Worm (Caenorhabditis elegans) whole organism, L4 larva: ENCODE data around the gene C08G5.6.

ENCODE experiments used
- F37D6.2 ChIP-seq: sonication (generic microtip); optimal IDR thresholded peaks from 2 replicates; lab custom pipeline; 2016; ENCODE audit warnings: mild to moderate bottlenecking, missing genetic modification characterization, missing compliant biosample characterization
- T26A8.4 ChIP-seq: fragments of 200-800 bp; sonication (Bioruptor generic); IDR thresholded peaks from 2 replicates; pipeline ENCODE4 v1.3.6; 2022; ENCODE audit warnings: missing genetic modification characterization, missing compliant biosample characterization
- ZK546.5 ChIP-seq, 2 experiments: sonication (generic microtip); optimal IDR thresholded peaks; 2 replicates each; lab custom pipeline; 2017; ENCODE audit warnings: missing biosample characterization in 2 of 2, missing genetic modification characterization in 2 of 2
- ceh-20 ChIP-seq: fragments of 200-800 bp; sonication (Bioruptor generic); IDR thresholded peaks from 2 replicates; pipeline ENCODE4 v1.3.6; 2022; ENCODE audit warnings: missing genetic modification reagents, missing genetic modification characterization, missing compliant biosample characterization
- ctbp-1 ChIP-seq: fragments of 200-800 bp; sonication (Bioruptor generic); IDR thresholded peaks from 2 replicates; pipeline ENCODE4 v1.3.6; 2022; ENCODE audit warnings: missing genetic modification reagents, missing genetic modification characterization, missing compliant biosample characterization
- daf-12 ChIP-seq: fragments of 150-350 bp; optimal IDR thresholded peaks from 2 replicates; lab custom pipeline; 2014; ENCODE audit warnings: missing biosample characterization, missing genetic modification reagents, missing genetic modification characterization
- fkh-10 ChIP-seq: fragments of 150-350 bp; optimal IDR thresholded peaks from 2 replicates; lab custom pipeline; 2014; ENCODE audit warnings: missing biosample characterization, missing genetic modification reagents, missing genetic modification characterization
- lin-15B ChIP-seq: fragments of 150-350 bp; sonication (generic microtip); optimal IDR thresholded peaks from 3 replicates; lab custom pipeline; 2014; ENCODE audit warnings: missing biosample characterization, missing genetic modification characterization
- nhr-10 ChIP-seq: fragments of 150-350 bp; optimal IDR thresholded peaks from 2 replicates; lab custom pipeline; 2014; ENCODE audit warnings: missing biosample characterization, missing genetic modification characterization
- nhr-42 ChIP-seq: fragments of 200-800 bp; sonication (Bioruptor generic); IDR thresholded peaks from 2 replicates; pipeline ENCODE4 v1.3.6; 2022; ENCODE audit warnings: missing genetic modification characterization, missing compliant biosample characterization
- nhr-77 ChIP-seq: fragments of 150-350 bp; optimal IDR thresholded peaks from 2 replicates; lab custom pipeline; 2014; ENCODE audit warnings: missing biosample characterization, missing genetic modification characterization
- tag-97 ChIP-seq: fragments of 200-800 bp; sonication (Bioruptor generic); IDR thresholded peaks from 2 replicates; pipeline ENCODE4 v1.3.6; 2022; ENCODE audit warnings: missing genetic modification characterization, missing compliant biosample characterization

DNA sequence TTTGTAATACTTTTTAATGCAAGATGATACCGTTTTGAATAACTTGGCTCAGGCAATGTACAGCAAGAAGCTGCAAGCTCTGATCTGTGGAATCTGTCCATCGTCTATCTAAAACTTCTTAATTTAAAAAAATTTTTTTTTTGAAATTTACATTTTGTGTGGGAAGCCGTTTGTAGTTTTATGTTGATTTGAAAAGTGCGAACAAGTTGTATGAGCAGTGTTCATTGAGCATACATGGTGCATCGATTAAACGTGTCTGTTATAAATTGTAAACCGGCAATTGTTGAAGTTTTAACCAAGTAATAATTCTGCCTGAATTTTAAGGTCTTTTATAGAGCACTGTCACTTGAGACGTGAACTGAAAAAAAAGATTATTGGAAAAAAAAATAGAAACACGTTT is 13.2 kb downstream of the C08G5.6 start, which contains the start of gene Y39F10A.6:
- TF ChIP-seq nhr-42 (GFP tag; lab: Robert Waterston, UW): no peak
- no peak for TF ChIP-seq F37D6.2 (tag; lab: Kevin White, UChicago)
- TF ChIP-seq T26A8.4: no peak
- no peak for TF ChIP-seq nhr-10 (tag; lab: Kevin White, UChicago)
- no peak for TF ChIP-seq fkh-10
- TF ChIP-seq ZK546.5 (tag; optimal IDR thresholded peaks at IDR 0.05; lab: Kevin White, UChicago): no peak
- TF ChIP-seq tag-97: no peak
- TF ChIP-seq daf-12: no peak
- no peak for TF ChIP-seq lin-15B (tag; lab: Kevin White, UChicago)
- no peak for TF ChIP-seq ceh-20
- no peak for TF ChIP-seq ctbp-1
- TF ChIP-seq nhr-77 (tag; lab: Kevin White, UChicago): no peak
